Fruit fly (Drosophila melanogaster): ENCODE data around the gene CG5455.

CG5455 gene

DNA sequence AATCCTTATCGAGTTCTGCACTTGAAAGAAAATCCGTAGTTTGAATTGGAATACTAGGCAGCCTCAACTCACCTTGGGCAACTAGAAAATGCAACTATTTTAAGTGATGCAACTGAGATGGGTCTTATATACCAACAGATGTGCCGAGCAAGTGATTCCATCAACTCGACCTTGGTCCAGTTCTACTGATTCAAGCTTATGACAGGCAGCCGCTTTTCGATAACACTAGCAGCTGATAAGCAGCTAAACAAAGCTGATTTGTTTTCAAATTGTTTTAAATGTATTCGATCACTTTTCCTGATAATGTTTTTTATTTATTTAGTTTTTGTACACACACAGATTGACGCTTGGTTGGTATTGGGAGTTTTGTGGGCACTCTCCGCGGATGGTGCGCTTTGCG is 36.3 kb upstream of the CG5455 start, which contains the start of gene CG6503:
CG6503 (minus strand) TSS at position 101 of the 400 bp plus-strand sequence.
- TF ChIP-seq Side (GFP tag; optimal IDR thresholded peaks at IDR 0.05) (no peak), CG9817 (tag; optimal IDR thresholded peaks at IDR 0.05) (no peak), Pdp1 (GFP tag; optimal IDR thresholded peaks at IDR 0.05) (peak in 1 of 2 experiments; percentile 26), CG13775 (GFP tag; optimal IDR thresholded peaks at IDR 0.05) (no peak)

DNA sequence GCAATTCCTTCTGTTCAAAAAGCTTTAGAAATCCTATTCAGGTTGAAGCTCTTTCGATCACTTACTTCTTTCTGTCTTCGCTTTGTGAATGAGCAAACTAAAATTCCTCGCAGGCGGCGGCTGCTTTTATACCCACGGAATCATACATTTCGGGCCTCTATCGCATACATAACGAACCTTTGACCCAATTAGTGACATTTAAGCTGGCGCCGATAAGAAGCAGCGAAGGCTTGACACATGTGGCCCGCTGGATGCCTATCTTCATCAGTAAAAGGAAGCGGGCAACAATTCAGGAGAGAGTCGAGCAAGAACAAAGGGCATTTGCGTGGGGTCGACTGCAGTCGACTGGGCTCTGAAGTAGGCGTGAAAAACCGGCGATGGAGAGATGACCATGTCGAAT is 35.6 kb upstream of the CG5455 start, which contains the start of gene CG34291:
CG34291 (minus strand) TSS at position 101 of the 400 bp plus-strand sequence.
- TF ChIP-seq CG16779 (GFP tag; IDR thresholded peaks at IDR 0.05) (no peak), eyg (GFP tag; optimal IDR thresholded peaks at IDR 0.05) (no peak), CG34376 (GFP tag; optimal IDR thresholded peaks at IDR 0.05) (peak; percentile 10), Ets65A (GFP tag) (peak; percentile 46), Pdp1 (GFP tag; optimal IDR thresholded peaks at IDR 0.05) (peak in 1 of 2 experiments; percentile 6)

DNA sequence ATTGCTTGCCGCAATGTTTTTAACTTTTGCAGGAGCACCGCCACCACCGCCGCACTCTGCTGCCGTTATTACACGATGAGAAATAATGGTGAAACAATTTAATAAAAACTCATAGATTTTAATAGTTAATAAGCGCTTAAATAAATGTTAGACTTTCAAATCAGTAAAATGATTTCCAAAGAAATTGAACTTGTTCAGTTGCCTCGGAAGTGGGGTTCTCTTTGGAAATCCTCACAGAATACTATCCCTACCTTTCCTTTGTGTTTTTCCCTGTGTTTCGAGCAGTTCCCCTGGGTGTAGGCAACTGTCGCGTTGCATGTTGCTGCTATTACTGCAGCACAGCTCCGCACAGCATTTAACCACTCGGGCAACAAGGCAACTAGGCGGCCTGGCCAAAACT is 33.1 kb upstream of the CG5455 start:
- TF ChIP-seq CG31388 (GFP tag; optimal IDR thresholded peaks at IDR 0.05) (no peak), Drgx (GFP tag; IDR thresholded peaks at IDR 0.05) (peak; percentile 27; the same call in 1 of the 2 replicates), gce (GFP tag; IDR thresholded peaks at IDR 0.05) (no peak), yki (optimal IDR thresholded peaks at IDR 0.05) (no peak), CG12769 (tag; optimal IDR thresholded peaks at IDR 0.05) (no peak), NC2β (GFP tag; optimal IDR thresholded peaks at IDR 0.05) (no peak)

DNA sequence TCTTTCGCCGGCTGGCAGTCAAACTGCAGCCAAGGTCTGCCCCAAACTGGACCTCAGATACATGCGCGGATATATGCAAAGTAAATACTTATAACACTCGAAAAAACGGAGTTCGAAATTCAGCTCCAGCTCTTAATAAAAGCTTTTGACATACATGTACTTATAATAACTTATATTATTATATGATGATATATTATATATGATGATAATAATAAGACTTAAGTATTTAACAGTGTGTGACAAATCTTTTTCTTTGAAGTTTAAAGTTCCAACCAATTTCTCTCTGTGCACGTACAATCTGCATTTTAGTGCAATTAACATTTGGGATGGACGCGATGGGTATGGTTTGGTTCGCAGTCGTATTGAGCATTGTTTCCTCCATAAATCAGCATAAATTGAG is 31.7 kb upstream of the CG5455 start:
- TF ChIP-seq run (tag; optimal IDR thresholded peaks at IDR 0.05) (no peak), gcm (GFP tag; optimal IDR thresholded peaks at IDR 0.05) (no peak), rib (GFP tag; IDR thresholded peaks at IDR 0.05) (no peak)

DNA sequence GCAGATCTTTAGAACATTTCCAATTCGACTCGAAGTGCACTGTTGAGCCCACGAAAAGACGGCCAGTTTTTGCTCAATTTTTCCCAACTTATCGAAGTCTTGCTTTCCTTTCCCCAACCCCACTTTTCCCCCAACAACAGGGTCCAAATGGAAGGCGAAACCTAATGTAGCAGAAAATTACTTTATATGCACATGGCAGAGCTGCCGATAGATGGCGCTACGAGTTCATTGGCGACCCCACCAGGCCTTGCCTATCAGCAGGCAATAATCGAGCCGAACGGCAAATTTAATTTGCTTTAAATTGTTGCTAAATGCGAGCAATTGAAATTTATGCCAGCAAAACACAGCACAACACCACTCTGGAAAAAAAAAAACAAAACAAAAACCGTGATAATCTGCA is 28.8 kb upstream of the CG5455 start:
- TF ChIP-seq CG2129 (GFP tag; IDR thresholded peaks at IDR 0.05; ENCODE audit: partially characterized antibody) = no peak
- TF ChIP-seq CG16813 (GFP tag; IDR thresholded peaks at IDR 0.05; ENCODE audit: partially characterized antibody) = no peak
- no peak for TF ChIP-seq CHES-1-like (GFP tag; optimal IDR thresholded peaks at IDR 0.05)
- peak; percentile 83 for TF ChIP-seq CTCF (GFP tag; optimal IDR thresholded peaks at IDR 0.05)
- TF ChIP-seq pb (GFP tag; optimal IDR thresholded peaks at IDR 0.05) = no peak
- TF ChIP-seq Eip74EF (GFP tag; optimal IDR thresholded peaks at IDR 0.05) = no peak

DNA sequence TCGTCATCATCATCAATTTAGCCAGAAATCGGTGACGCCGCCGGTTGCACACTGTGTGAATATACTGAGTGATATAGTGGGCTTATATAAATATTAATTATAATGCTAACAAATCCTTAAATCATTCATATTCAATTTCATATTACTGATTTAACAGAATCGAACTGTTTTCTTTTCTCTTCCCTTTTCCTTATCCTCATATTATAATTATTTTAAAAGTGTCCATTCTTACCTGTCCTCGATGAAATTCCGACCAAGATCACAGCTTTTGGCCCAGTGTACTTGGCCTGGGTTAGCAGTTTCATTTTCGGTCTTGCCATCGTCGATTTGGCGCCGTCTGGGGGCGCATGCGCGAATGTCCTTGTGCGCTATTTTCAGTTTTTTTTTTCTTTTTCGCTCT is 28.3 kb upstream of the CG5455 start:
- TF ChIP-seq zfh2 (GFP tag; optimal IDR thresholded peaks at IDR 0.05) = no peak
- peak; percentile 43; the same call in 1 of the 2 replicates for TF ChIP-seq Drgx (GFP tag; IDR thresholded peaks at IDR 0.05)

DNA sequence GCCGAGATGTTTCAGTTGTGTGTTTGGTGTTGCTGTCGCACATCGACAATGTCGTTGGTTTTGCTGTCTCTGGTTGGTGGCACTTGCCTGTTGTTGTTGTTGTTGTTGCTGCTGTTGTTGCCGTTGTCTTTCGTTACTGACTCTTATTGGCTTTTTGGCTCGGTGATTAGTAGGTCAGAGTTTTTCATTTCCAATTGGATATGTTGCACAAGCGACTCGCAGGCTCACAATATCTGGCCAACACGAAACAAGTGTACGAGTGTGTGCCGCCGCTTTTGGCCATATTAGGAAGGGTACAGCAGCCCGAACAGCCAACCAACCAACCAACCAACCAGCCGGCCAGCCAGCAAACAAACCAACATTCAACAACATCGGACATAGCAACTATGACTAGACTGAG is 27.6 kb upstream of the CG5455 start:
- TF ChIP-seq Atf3 (GFP tag; optimal IDR thresholded peaks at IDR 0.05) (no peak), Elba2 (GFP tag; optimal IDR thresholded peaks at IDR 0.05) (peak; percentile 91), CG12299 (tag; optimal IDR thresholded peaks at IDR 0.05) (no peak), CG4360 (GFP tag; IDR thresholded peaks at IDR 0.05) (0 out of 2 replicates have a peak, but pooled peaks have one; percentile 16)

DNA sequence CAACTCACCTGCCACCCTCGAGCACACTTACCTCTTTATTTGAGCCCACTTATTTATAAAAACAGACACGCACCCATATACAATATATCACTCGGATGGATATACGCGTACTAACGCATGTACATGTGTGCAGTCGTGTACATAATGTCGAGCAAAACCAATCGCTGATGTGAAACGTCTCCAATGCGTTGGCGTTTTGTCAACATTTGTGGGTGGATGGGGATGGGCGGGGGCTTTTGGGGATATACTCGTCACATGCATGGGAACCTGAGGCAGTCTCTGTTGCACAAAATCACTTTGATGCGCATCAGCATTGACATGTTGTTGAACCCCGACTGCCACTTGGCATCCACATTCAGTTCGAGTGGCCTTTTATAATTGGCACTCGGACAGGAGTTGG is 25.3 kb upstream of the CG5455 start:
- TF ChIP-seq salm (tag; optimal IDR thresholded peaks at IDR 0.05) (no peak), CG8359 (GFP tag; optimal IDR thresholded peaks at IDR 0.05; ENCODE audit: borderline replicate concordance) (no peak), sr (GFP tag; IDR thresholded peaks at IDR 0.05) (peak; percentile 91), z (GFP tag; IDR thresholded peaks at IDR 0.05) (no peak; the same call in 2 of the 3 replicates), fd64A (GFP tag; optimal IDR thresholded peaks at IDR 0.05) (no peak), CG15011 (GFP tag; optimal IDR thresholded peaks at IDR 0.05) (no peak)
